Worm (Caenorhabditis elegans) whole organism, L3 larva: Measurements from ENCODE around the gene cri-3.

Experiments
- egl-27 ChIP-seq: sonication (generic microtip); optimal IDR thresholded peaks from 4 replicates; lab custom pipeline; 2017; ENCODE audit warnings: missing biosample characterization, missing genetic modification reagents, missing genetic modification characterization
- egl-5 ChIP-seq: fragments of 150-350 bp; optimal IDR thresholded peaks from 2 replicates; lab custom pipeline; 2017; ENCODE audit warnings: missing biosample characterization, missing genetic modification reagents, missing genetic modification characterization, inconsistent platforms
- elt-1 ChIP-seq: fragments of 150-350 bp; optimal IDR thresholded peaks from 2 replicates; lab custom pipeline; 2014; ENCODE audit warnings: missing biosample characterization, missing genetic modification characterization
- elt-2 ChIP-seq: sonication (generic microtip); optimal IDR thresholded peaks from 2 replicates; lab custom pipeline; 2016; ENCODE audit warnings: missing genetic modification reagents, mild to moderate bottlenecking, missing genetic modification characterization, missing compliant biosample characterization
- fkh-2 ChIP-seq: fragments of 150-350 bp; optimal IDR thresholded peaks from 2 replicates; lab custom pipeline; 2014; ENCODE audit warnings: missing biosample characterization, missing genetic modification reagents, missing genetic modification characterization
- fos-1 ChIP-seq: fragments of 150-350 bp; optimal IDR thresholded peaks from 2 replicates; lab custom pipeline; 2014; ENCODE audit warnings: missing biosample characterization, missing genetic modification characterization
- lin-39 ChIP-seq: fragments of 150-350 bp; optimal IDR thresholded peaks from 2 replicates; lab custom pipeline; 2018; ENCODE audit warnings: missing biosample characterization, missing genetic modification reagents, missing genetic modification characterization
- mdl-1 ChIP-seq: fragments of 150-350 bp; optimal IDR thresholded peaks from 2 replicates; lab custom pipeline; 2014; ENCODE audit warnings: missing biosample characterization, missing genetic modification characterization
- mml-1 ChIP-seq: fragments of 150-350 bp; sonication (generic microtip); optimal IDR thresholded peaks from 3 replicates; lab custom pipeline; 2014; ENCODE audit warnings: missing biosample characterization, missing genetic modification characterization
- nfya-1 ChIP-seq: sonication (generic microtip); optimal IDR thresholded peaks from 2 replicates; lab custom pipeline; 2017; ENCODE audit warnings: missing genetic modification characterization, mild to moderate bottlenecking, missing compliant biosample characterization, antibody characterized with exemption, moderate library complexity; ENCODE audit not compliant: insufficient read depth
- nhr-237 ChIP-seq: fragments of 150-350 bp; optimal IDR thresholded peaks from 2 replicates; lab custom pipeline; 2014; ENCODE audit warnings: missing biosample characterization, missing genetic modification characterization
- nhr-77 ChIP-seq: fragments of 150-350 bp; optimal IDR thresholded peaks from 2 replicates; lab custom pipeline; 2014; ENCODE audit warnings: missing biosample characterization, missing genetic modification characterization
- pha-4 ChIP-seq: fragments of 150-350 bp; optimal IDR thresholded peaks from 2 replicates; lab custom pipeline; 2014; ENCODE audit warnings: missing biosample characterization, missing genetic modification reagents, missing genetic modification characterization
- skn-1 ChIP-seq: fragments of 150-350 bp; optimal IDR thresholded peaks from 2 replicates; lab custom pipeline; 2014; ENCODE audit warnings: missing biosample characterization, missing genetic modification characterization
- unc-39 ChIP-seq: sonication (generic microtip); optimal IDR thresholded peaks from 4 replicates; lab custom pipeline; 2017; ENCODE audit warnings: missing biosample characterization, missing genetic modification characterization
- unc-62 ChIP-seq: fragments of 150-350 bp; sonication (generic microtip); optimal IDR thresholded peaks from 4 replicates; lab custom pipeline; 2014; ENCODE audit warnings: missing biosample characterization, missing genetic modification reagents, missing genetic modification characterization
- zag-1 ChIP-seq: fragments of 150-350 bp; optimal IDR thresholded peaks from 2 replicates; lab custom pipeline; 2014; ENCODE audit warnings: missing biosample characterization, missing genetic modification characterization

Gene cri-3

ce11 chrIII:3437139-3437538 lies 41.0 kb downstream of the cri-3 start:
- TF ChIP-seq nfya-1 (tag; lab: Kevin White, UChicago), result peak; percentile 36
- TF ChIP-seq elt-2 (tag; lab: Kevin White, UChicago), result no peak
- TF ChIP-seq elt-1 (tag; lab: Kevin White, UChicago), result peak; percentile 20
- TF ChIP-seq lin-39 (tag; lab: Kevin White, UChicago), result peak; percentile 86
- no peak for TF ChIP-seq egl-27 (tag; lab: Kevin White, UChicago)
- TF ChIP-seq egl-5 (tag; lab: Kevin White, UChicago), result peak; percentile 86

ce11 chrIII:3444139-3444538 lies 48.0 kb downstream of the cri-3 start, which contains the start of gene spe-41:
spe-41 (minus strand) TSS chrIII:3444210.
- TF ChIP-seq pha-4 (tag; lab: Kevin White, UChicago) (no peak), elt-1 (tag; lab: Kevin White, UChicago) (no peak), fkh-2 (tag; lab: Kevin White, UChicago) (no peak), nhr-77 (tag; lab: Kevin White, UChicago) (no peak), mdl-1 (no peak), skn-1 (tag; lab: Kevin White, UChicago) (no peak), egl-5 (tag; lab: Kevin White, UChicago) (no peak), mml-1 (tag; lab: Kevin White, UChicago) (no peak), nfya-1 (tag; lab: Kevin White, UChicago) (no peak), zag-1 (no peak), elt-2 (tag; lab: Kevin White, UChicago) (no peak), unc-62 (GFP tag; lab: Kevin White, UChicago) (no peak), fos-1 (no peak), nhr-237 (tag; lab: Kevin White, UChicago) (no peak), unc-39 (no peak)
